Worm (Caenorhabditis elegans) whole organism, late embryonic: ENCODE results near the gene nlp-7.

Experiments
- C08G9.2 ChIP-seq: sonication (generic microtip); optimal IDR thresholded peaks from 2 replicates; lab custom pipeline; 2016; ENCODE audit warnings: mild to moderate bottlenecking, missing genetic modification characterization, moderate library complexity, missing compliant biosample characterization
- C38D4.7 ChIP-seq: fragments of 200-800 bp; sonication (Bioruptor generic); optimal IDR thresholded peaks from 2 replicates; lab custom pipeline; 2018; ENCODE audit warnings: mild to moderate bottlenecking, missing genetic modification characterization, moderate library complexity, missing compliant biosample characterization
- K02D7.2 ChIP-seq: sonication (generic microtip); optimal IDR thresholded peaks from 2 replicates; lab custom pipeline; 2017; ENCODE audit warnings: mild to moderate bottlenecking, missing genetic modification characterization, missing compliant biosample characterization
- K09A11.1 ChIP-seq: sonication (generic microtip); optimal IDR thresholded peaks from 2 replicates; lab custom pipeline; 2017; ENCODE audit warnings: antibody characterized with exemption, mild to moderate bottlenecking, missing genetic modification characterization, missing compliant biosample characterization; ENCODE audit not compliant: insufficient read depth
- Y22D7AL.16 ChIP-seq: sonication (generic microtip); optimal IDR thresholded peaks from 2 replicates; lab custom pipeline; 2016; ENCODE audit warnings: missing genetic modification characterization, missing compliant biosample characterization
- ahr-1 ChIP-seq: sonication (generic microtip); optimal IDR thresholded peaks from 2 replicates; lab custom pipeline; 2016; ENCODE audit warnings: missing genetic modification characterization, missing compliant biosample characterization
- ama-1 ChIP-seq: fragments of 150-350 bp; optimal IDR thresholded peaks from 2 replicates; lab custom pipeline; 2014
- ceh-14 ChIP-seq: sonication (generic microtip); optimal IDR thresholded peaks from 2 replicates; lab custom pipeline; 2016; ENCODE audit warnings: missing genotype, missing genetic modification characterization, missing compliant biosample characterization
- ceh-18 ChIP-seq: sonication (generic microtip); optimal IDR thresholded peaks from 2 replicates; lab custom pipeline; 2016; ENCODE audit warnings: missing genetic modification characterization, missing compliant biosample characterization
- ceh-19 ChIP-seq: fragments of 200-800 bp; sonication (Bioruptor generic); optimal IDR thresholded peaks from 2 replicates; lab custom pipeline; 2018; ENCODE audit warnings: mild to moderate bottlenecking, missing genetic modification characterization, missing compliant biosample characterization
- ceh-2 ChIP-seq: sonication (generic microtip); optimal IDR thresholded peaks from 2 replicates; lab custom pipeline; 2016; ENCODE audit warnings: missing genotype, missing genetic modification characterization, missing compliant biosample characterization
- ceh-24 ChIP-seq: sonication (generic microtip); optimal IDR thresholded peaks from 2 replicates; lab custom pipeline; 2016; ENCODE audit warnings: mild to moderate bottlenecking, missing genetic modification characterization, missing compliant biosample characterization
- ceh-30 ChIP-seq: fragments of 150-350 bp; optimal IDR thresholded peaks from 2 replicates; lab custom pipeline; 2014; ENCODE audit warnings: missing biosample characterization, missing genetic modification characterization
- ceh-34 ChIP-seq: sonication (generic microtip); optimal IDR thresholded peaks from 2 replicates; lab custom pipeline; 2016; ENCODE audit warnings: mild to moderate bottlenecking, missing genetic modification characterization, missing compliant biosample characterization
- ceh-48 ChIP-seq: sonication (generic microtip); optimal IDR thresholded peaks from 2 replicates; lab custom pipeline; 2016; ENCODE audit warnings: missing genetic modification characterization, inconsistent platforms, missing compliant biosample characterization
- ceh-6 ChIP-seq: fragments of 200-800 bp; sonication (Bioruptor generic); optimal IDR thresholded peaks from 2 replicates; lab custom pipeline; 2018; ENCODE audit warnings: mild to moderate bottlenecking, missing genetic modification characterization, missing compliant biosample characterization
- ceh-9 ChIP-seq: sonication (generic microtip); optimal IDR thresholded peaks from 2 replicates; lab custom pipeline; 2016; ENCODE audit warnings: mild to moderate bottlenecking, missing genetic modification characterization, inconsistent platforms, missing compliant biosample characterization
- che-1 ChIP-seq: sonication (generic microtip); optimal IDR thresholded peaks from 2 replicates; lab custom pipeline; 2016; ENCODE audit warnings: mild to moderate bottlenecking, missing genetic modification characterization, missing compliant biosample characterization
- dmd-4 ChIP-seq: sonication (generic microtip); optimal IDR thresholded peaks from 2 replicates; lab custom pipeline; 2016; ENCODE audit warnings: borderline replicate concordance, missing genetic modification characterization, missing compliant biosample characterization
- dve-1 ChIP-seq: sonication (generic microtip); optimal IDR thresholded peaks from 2 replicates; lab custom pipeline; 2017; ENCODE audit warnings: antibody characterized with exemption, mild to moderate bottlenecking, missing genetic modification characterization, missing compliant biosample characterization
- elt-2 ChIP-seq: sonication (generic microtip); optimal IDR thresholded peaks from 2 replicates; lab custom pipeline; 2016; ENCODE audit warnings: missing genetic modification reagents, missing genetic modification characterization, missing compliant biosample characterization
- elt-4 ChIP-seq: sonication (generic microtip); optimal IDR thresholded peaks from 2 replicates; lab custom pipeline; 2016; ENCODE audit warnings: missing genetic modification characterization, missing compliant biosample characterization
- ets-4 ChIP-seq: sonication (generic microtip); optimal IDR thresholded peaks from 2 replicates; lab custom pipeline; 2016; ENCODE audit warnings: missing genetic modification characterization, missing compliant biosample characterization
- eyg-1 ChIP-seq: sonication (generic microtip); optimal IDR thresholded peaks from 2 replicates; lab custom pipeline; 2016; ENCODE audit warnings: missing genotype, missing genetic modification characterization, missing compliant biosample characterization
- fax-1 ChIP-seq: sonication (generic microtip); optimal IDR thresholded peaks from 2 replicates; lab custom pipeline; 2016; ENCODE audit warnings: missing genotype, missing genetic modification characterization, missing compliant biosample characterization
- fkh-10 ChIP-seq: fragments of 150-350 bp; optimal IDR thresholded peaks from 2 replicates; lab custom pipeline; 2014; ENCODE audit warnings: missing biosample characterization, missing genetic modification reagents, missing genetic modification characterization
- fkh-6 ChIP-seq: sonication (generic microtip); optimal IDR thresholded peaks from 2 replicates; lab custom pipeline; 2016; ENCODE audit warnings: missing genetic modification characterization, missing compliant biosample characterization
- hlh-8 ChIP-seq: sonication (generic microtip); optimal IDR thresholded peaks from 2 replicates; lab custom pipeline; 2016; ENCODE audit warnings: missing genotype, missing genetic modification characterization, missing compliant biosample characterization
- lim-6 ChIP-seq: sonication (generic microtip); optimal IDR thresholded peaks from 2 replicates; lab custom pipeline; 2016; ENCODE audit warnings: missing genetic modification characterization, missing compliant biosample characterization
- lin-11 ChIP-seq: fragments of 200-800 bp; sonication (Bioruptor generic); optimal IDR thresholded peaks from 2 replicates; lab custom pipeline; 2018; ENCODE audit warnings: mild to moderate bottlenecking, missing genetic modification characterization, missing compliant biosample characterization
- madf-2 ChIP-seq: sonication (generic microtip); optimal IDR thresholded peaks from 2 replicates; lab custom pipeline; 2017; ENCODE audit warnings: missing genetic modification characterization, missing compliant biosample characterization
- nfya-1 ChIP-seq: sonication (generic microtip); optimal IDR thresholded peaks from 2 replicates; lab custom pipeline; 2017; ENCODE audit warnings: missing genetic modification characterization, mild to moderate bottlenecking, missing compliant biosample characterization, antibody characterized with exemption, moderate library complexity
- nhr-232 ChIP-seq: sonication (generic microtip); optimal IDR thresholded peaks from 2 replicates; lab custom pipeline; 2016; ENCODE audit warnings: missing genetic modification characterization, missing compliant biosample characterization
- npax-4 ChIP-seq: sonication (generic microtip); optimal IDR thresholded peaks from 2 replicates; lab custom pipeline; 2016; ENCODE audit warnings: missing genetic modification characterization, missing compliant biosample characterization
- pag-3 ChIP-seq: sonication (generic microtip); optimal IDR thresholded peaks from 2 replicates; lab custom pipeline; 2016; ENCODE audit warnings: missing compliant biosample characterization, missing genetic modification characterization, borderline replicate concordance
- pat-9 ChIP-seq: fragments of 200-800 bp; sonication (Bioruptor generic); optimal IDR thresholded peaks from 2 replicates; lab custom pipeline; 2018; ENCODE audit warnings: mild to moderate bottlenecking, missing genetic modification characterization, moderate library complexity, missing compliant biosample characterization
- pax-1 ChIP-seq: fragments of 150-350 bp; optimal IDR thresholded peaks from 2 replicates; lab custom pipeline; 2014; ENCODE audit warnings: missing biosample characterization, missing genetic modification characterization
- pha-4 ChIP-seq: fragments of 150-350 bp; optimal IDR thresholded peaks from 2 replicates; lab custom pipeline; 2018; ENCODE audit warnings: missing biosample characterization, missing genetic modification reagents, missing genetic modification characterization
- pqm-1 ChIP-seq: sonication (generic microtip); optimal IDR thresholded peaks from 2 replicates; lab custom pipeline; 2016; ENCODE audit warnings: missing genetic modification characterization, missing compliant biosample characterization
- pros-1 ChIP-seq: fragments of 150-350 bp; optimal IDR thresholded peaks from 2 replicates; lab custom pipeline; 2014; ENCODE audit warnings: missing biosample characterization, missing genetic modification reagents, missing genetic modification characterization
- rnt-1 ChIP-seq: sonication (generic microtip); optimal IDR thresholded peaks from 2 replicates; lab custom pipeline; 2016; ENCODE audit warnings: missing genetic modification characterization, missing compliant biosample characterization
- sdc-2 ChIP-seq: sonication (generic microtip); optimal IDR thresholded peaks from 2 replicates; lab custom pipeline; 2016; ENCODE audit warnings: missing genotype, missing genetic modification characterization, missing compliant biosample characterization
- syd-9 ChIP-seq: sonication (generic microtip); optimal IDR thresholded peaks from 2 replicates; lab custom pipeline; 2016; ENCODE audit warnings: mild to moderate bottlenecking, missing genetic modification characterization, moderate library complexity, missing compliant biosample characterization
- tbx-2 ChIP-seq: sonication (generic microtip); optimal IDR thresholded peaks from 2 replicates; lab custom pipeline; 2016; ENCODE audit warnings: missing genetic modification characterization, missing compliant biosample characterization
- ttx-3 ChIP-seq: sonication (generic microtip); optimal IDR thresholded peaks from 2 replicates; lab custom pipeline; 2016; ENCODE audit warnings: missing genetic modification reagents, missing genetic modification characterization, missing compliant biosample characterization
- unc-55 ChIP-seq: sonication (generic microtip); optimal IDR thresholded peaks from 2 replicates; lab custom pipeline; 2017; ENCODE audit warnings: missing biosample characterization, missing genetic modification reagents, missing genetic modification characterization
- unc-86 ChIP-seq: sonication (generic microtip); optimal IDR thresholded peaks from 2 replicates; lab custom pipeline; 2016; ENCODE audit warnings: missing genetic modification characterization, missing compliant biosample characterization
- ztf-16 ChIP-seq: sonication (generic microtip); optimal IDR thresholded peaks from 2 replicates; lab custom pipeline; 2017; ENCODE audit warnings: missing genetic modification characterization, missing compliant biosample characterization

Gene nlp-7

DNA sequence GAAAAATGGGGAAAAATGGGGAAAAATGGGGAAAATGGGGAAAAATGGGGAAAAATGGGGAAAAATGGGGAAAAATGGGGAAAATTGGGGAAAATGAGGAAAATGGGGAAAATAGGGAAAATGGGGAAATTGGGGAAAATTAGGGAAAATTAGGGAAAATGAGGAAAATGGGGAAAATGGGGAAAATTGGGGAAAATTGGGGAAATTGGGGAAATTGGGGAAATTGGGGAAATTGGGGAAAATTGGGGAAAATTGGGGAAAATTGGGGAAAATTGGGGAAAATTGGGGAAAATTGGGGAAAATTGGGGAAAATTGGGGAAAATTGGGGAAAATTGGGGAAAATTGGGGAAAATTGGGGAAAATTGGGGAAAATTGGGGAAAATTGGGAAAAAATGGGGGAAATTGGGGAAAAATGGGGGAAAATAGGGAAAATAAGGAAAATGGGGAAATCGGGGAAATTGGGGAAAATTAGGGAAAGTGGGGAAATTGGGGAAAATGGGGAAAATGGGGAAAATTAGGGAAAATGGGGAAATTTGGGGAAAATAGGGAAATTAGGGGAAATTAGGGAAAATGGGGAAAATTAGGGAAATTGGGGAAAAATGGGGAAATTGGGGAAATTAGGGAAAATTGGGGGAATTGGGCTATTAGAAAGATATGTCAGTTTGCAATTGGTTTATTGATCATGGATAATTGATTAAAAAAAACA is 9.9 kb downstream of the nlp-7 start (continued):
- no peak for TF ChIP-seq tbx-2 (tag; lab: Kevin White, UChicago)
- TF ChIP-seq lim-6 (tag; lab: Kevin White, UChicago): no peak
- no peak for TF ChIP-seq Y22D7AL.16 (tag; lab: Kevin White, UChicago)
- no peak for TF ChIP-seq syd-9
- no peak for TF ChIP-seq ceh-34 (tag; lab: Kevin White, UChicago)
- TF ChIP-seq ztf-16 (tag; lab: Kevin White, UChicago): no peak
- TF ChIP-seq pros-1: no peak
- no peak for TF ChIP-seq K09A11.1 (tag; lab: Kevin White, UChicago)
- TF ChIP-seq pha-4: no peak
- peak; percentile 28 for TF ChIP-seq pat-9 (tag; lab: Kevin White, UChicago)
- TF ChIP-seq ceh-19 (GFP tag; lab: Kevin White, UChicago): peak; percentile 32
- peak; percentile 65 for TF ChIP-seq lin-11 (tag; lab: Kevin White, UChicago)
- no peak for TF ChIP-seq pag-3 (tag; lab: Kevin White, UChicago)
- no peak for TF ChIP-seq dve-1 (tag; lab: Kevin White, UChicago)
- TF ChIP-seq rnt-1 (tag; lab: Kevin White, UChicago): no peak
- TF ChIP-seq unc-55: no peak
- no peak for TF ChIP-seq fkh-6 (tag; lab: Kevin White, UChicago)
- no peak for TF ChIP-seq ceh-24 (tag; lab: Kevin White, UChicago)
- no peak for TF ChIP-seq ceh-14 (tag; lab: Kevin White, UChicago)
- TF ChIP-seq hlh-8 (tag; lab: Kevin White, UChicago): no peak
- TF ChIP-seq unc-86: no peak
- no peak for TF ChIP-seq ama-1 (lab: Kevin White, UChicago)
- no peak for TF ChIP-seq ceh-2 (tag; lab: Kevin White, UChicago)
- TF ChIP-seq fax-1 (tag; lab: Kevin White, UChicago): no peak
- TF ChIP-seq elt-2 (tag; lab: Kevin White, UChicago): no peak
- no peak for TF ChIP-seq ets-4 (tag; lab: Kevin White, UChicago)
- no peak for TF ChIP-seq nhr-232
- TF ChIP-seq ceh-30: no peak
- TF ChIP-seq pax-1 (tag; lab: Kevin White, UChicago): no peak
- no peak for TF ChIP-seq ceh-6 (GFP tag; lab: Kevin White, UChicago)
- no peak for TF ChIP-seq C08G9.2
- TF ChIP-seq ceh-9: peak; percentile 49
- no peak for TF ChIP-seq fkh-10 (GFP tag; lab: Kevin White, UChicago)
- TF ChIP-seq che-1 (tag; lab: Kevin White, UChicago): peak; percentile 69
- TF ChIP-seq nfya-1 (tag; lab: Kevin White, UChicago): no peak
- no peak for TF ChIP-seq ttx-3 (tag; lab: Kevin White, UChicago)
- TF ChIP-seq pqm-1 (tag; lab: Kevin White, UChicago): no peak
- TF ChIP-seq elt-4 (tag; lab: Kevin White, UChicago): no peak
- no peak for TF ChIP-seq dmd-4 (tag; lab: Kevin White, UChicago)
- TF ChIP-seq madf-2 (tag; lab: Kevin White, UChicago): no peak
- TF ChIP-seq ceh-18: no peak
- TF ChIP-seq npax-4: peak; percentile 23

DNA sequence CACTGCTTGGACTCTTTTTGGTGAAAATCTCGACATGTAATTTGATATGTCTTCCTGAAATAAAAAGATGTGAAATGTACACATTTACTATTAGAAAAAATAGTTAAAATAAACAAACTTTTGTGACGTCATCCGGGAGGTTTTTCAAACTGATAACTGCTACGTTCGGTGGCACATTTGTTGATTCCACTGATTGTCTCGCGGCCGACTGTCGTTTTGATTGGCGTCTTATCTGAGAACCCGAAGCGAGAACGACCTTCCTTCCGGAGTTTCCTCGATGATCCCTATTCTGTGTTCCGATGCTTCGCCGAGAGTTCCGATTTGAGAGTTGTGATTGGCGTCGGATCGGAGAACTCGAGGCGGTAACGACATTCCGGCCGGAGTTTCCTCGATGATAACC is 11.2 kb downstream of the nlp-7 start:
- TF ChIP-seq fkh-6 (tag; lab: Kevin White, UChicago) (no peak), ceh-48 (tag; lab: Kevin White, UChicago) (no peak), ceh-24 (tag; lab: Kevin White, UChicago) (no peak), nfya-1 (tag; lab: Kevin White, UChicago) (no peak), sdc-2 (tag; lab: Kevin White, UChicago) (no peak), tbx-2 (tag; lab: Kevin White, UChicago) (no peak), K09A11.1 (tag; lab: Kevin White, UChicago) (no peak), C38D4.7 (GFP tag; lab: Kevin White, UChicago) (no peak), pat-9 (tag; lab: Kevin White, UChicago) (no peak), pros-1 (no peak), ahr-1 (tag; lab: Kevin White, UChicago) (no peak), K02D7.2 (tag; lab: Kevin White, UChicago) (no peak), eyg-1 (tag; lab: Kevin White, UChicago) (no peak)
- TF ChIP-seq, all 69 proteins: peak for 0
